Fruit fly (Drosophila melanogaster) Kc167 (cell line): ENCODE results near the gene CG31550.

Experiments used
- Sin3A ChIP-seq: fragments of >200 bp; optimal IDR thresholded peaks from 2 replicates; lab custom pipeline; 2018; ENCODE audit warnings: missing external identifiers
- h ChIP-seq: fragments of >200 bp; optimal IDR thresholded peaks from 3 replicates; lab custom pipeline; 2018; ENCODE audit warnings: missing external identifiers
- insv ChIP-seq: fragments of >200 bp; optimal IDR thresholded peaks from 3 replicates; lab custom pipeline; 2018; ENCODE audit warnings: missing external identifiers
- psq ChIP-seq: fragments of >200 bp; optimal IDR thresholded peaks from 2 replicates; lab custom pipeline; 2017; ENCODE audit warnings: missing external identifiers
- ttk ChIP-seq: sonication (Bioruptor generic); optimal IDR thresholded peaks from 2 replicates; lab custom pipeline; 2017; ENCODE audit warnings: missing external identifiers

dm6 chr3R:5458627-5459026 lies 26.7 kb upstream of the CG31550 start:
- TF ChIP-seq insv (lab: Kevin White, UChicago) (no peak), psq (lab: Kevin White, UChicago) (no peak), ttk (lab: Kevin White, UChicago) (no peak), Sin3A (lab: Kevin White, UChicago) (no peak), h (no peak)
